Fruit fly (Drosophila melanogaster): Measurements from ENCODE around the gene nbs.

dm6 chr3L:9674300-9674699, 48.7 kb downstream of the nbs start:
- TF ChIP-seq psq (optimal IDR thresholded peaks at IDR 0.05) = no peak
- TF ChIP-seq CG8478 (optimal IDR thresholded peaks at IDR 0.05) = no peak
- no peak for TF ChIP-seq pan (optimal IDR thresholded peaks at IDR 0.05)
- no peak for TF ChIP-seq usp (GFP tag; optimal IDR thresholded peaks at IDR 0.05)
